Worm (Caenorhabditis elegans): ENCODE results near the gene lact-6.

Gene lact-6

ce11 chrIV:17473034-17473433 is 41.8 kb upstream of the lact-6 start, which contains the start of gene gba-3:
Gene gba-3 (plus strand): TSS chrIV:17473334.
- TF ChIP-seq hlh-30 (tag; optimal IDR thresholded peaks at IDR 0.05; ENCODE audit: insufficient read depth) = no peak
- no peak for TF ChIP-seq ceh-30 (tag; optimal IDR thresholded peaks at IDR 0.05)
- TF ChIP-seq pat-9 (tag; optimal IDR thresholded peaks at IDR 0.05) = no peak
- no peak for TF ChIP-seq hlh-8 (tag; optimal IDR thresholded peaks at IDR 0.05)
- no peak for TF ChIP-seq ceh-34 (tag; optimal IDR thresholded peaks at IDR 0.05)
- TF ChIP-seq ahr-1 (tag; optimal IDR thresholded peaks at IDR 0.05) = no peak
- no peak for TF ChIP-seq zip-5 (tag; optimal IDR thresholded peaks at IDR 0.05)
- no peak for TF ChIP-seq pag-3 (tag; optimal IDR thresholded peaks at IDR 0.05; ENCODE audit: borderline replicate concordance)
- no peak for TF ChIP-seq odd-2 (tag; optimal IDR thresholded peaks at IDR 0.05)
- TF ChIP-seq pros-1 (tag; optimal IDR thresholded peaks at IDR 0.05) = no peak
- no peak for TF ChIP-seq dmd-4 (tag; optimal IDR thresholded peaks at IDR 0.05; ENCODE audit: borderline replicate concordance)
- TF ChIP-seq K02D7.2 (tag; optimal IDR thresholded peaks at IDR 0.05) = no peak
- TF ChIP-seq sox-4 (tag; optimal IDR thresholded peaks at IDR 0.05) = no peak

- TF ChIP-seq ceh-22 (tag; optimal IDR thresholded peaks at IDR 0.05) (no peak), syd-9 (tag; optimal IDR thresholded peaks at IDR 0.05) (no peak), Y22D7AL.16 (tag; optimal IDR thresholded peaks at IDR 0.05) (no peak), mec-3 (tag; optimal IDR thresholded peaks at IDR 0.05; ENCODE audit: borderline replicate concordance) (no peak), T23F11.4 (GFP tag; optimal IDR thresholded peaks at IDR 0.05) (no peak), ceh-2 (tag; optimal IDR thresholded peaks at IDR 0.05) (no peak), fkh-10 (GFP tag; optimal IDR thresholded peaks at IDR 0.05) (no peak), hlh-6 (tag; optimal IDR thresholded peaks at IDR 0.05) (no peak), sox-2 (GFP tag; IDR thresholded peaks at IDR 0.05) (no peak), fax-1 (tag; optimal IDR thresholded peaks at IDR 0.05) (no peak), npax-4 (tag; optimal IDR thresholded peaks at IDR 0.05) (no peak), nhr-232 (tag; optimal IDR thresholded peaks at IDR 0.05) (no peak), sox-4 (tag; optimal IDR thresholded peaks at IDR 0.05) (no peak), ceh-19 (GFP tag; optimal IDR thresholded peaks at IDR 0.05) (no peak), K02D7.2 (tag; optimal IDR thresholded peaks at IDR 0.05) (no peak), rnt-1 (tag; optimal IDR thresholded peaks at IDR 0.05) (no peak)
These were observed 40.8 kb upstream of the lact-6 start, which contains the start of gene epic-1 for ce11 chrIV:17471870-17472459. Gene epic-1 (minus strand): TSS chrIV:17471920.

- no peak for TF ChIP-seq unc-42 (tag; optimal IDR thresholded peaks at IDR 0.05)
- no peak for TF ChIP-seq syd-9 (tag; optimal IDR thresholded peaks at IDR 0.05)
- no peak for TF ChIP-seq ceh-45 (GFP tag; IDR thresholded peaks at IDR 0.05)
- TF ChIP-seq pros-1 (tag; optimal IDR thresholded peaks at IDR 0.05) = no peak
- TF ChIP-seq Y22D7AL.16 (tag; optimal IDR thresholded peaks at IDR 0.05) = no peak
- TF ChIP-seq ets-4 (tag; optimal IDR thresholded peaks at IDR 0.05) = no peak
- TF ChIP-seq ceh-24 (tag; optimal IDR thresholded peaks at IDR 0.05) = no peak
- TF ChIP-seq F13H6.1 (tag; optimal IDR thresholded peaks at IDR 0.05) = no peak
- TF ChIP-seq ceh-31 (tag; optimal IDR thresholded peaks at IDR 0.05) = no peak
- no peak for TF ChIP-seq unc-86 (tag; optimal IDR thresholded peaks at IDR 0.05)
- TF ChIP-seq dmd-4 (tag; optimal IDR thresholded peaks at IDR 0.05; ENCODE audit: borderline replicate concordance) = no peak
- TF ChIP-seq ceh-19 (GFP tag; optimal IDR thresholded peaks at IDR 0.05) = no peak
- no peak for TF ChIP-seq K09A11.1 (tag; optimal IDR thresholded peaks at IDR 0.05; ENCODE audit: insufficient read depth)
These were observed 39.0 kb upstream of the lact-6 start, which contains the start of gene F11E6.4 for ce11 chrIV:17470096-17470602. Gene F11E6.4 (minus strand): TSS chrIV:17470354.

ce11 chrIV:17467825-17468224 is 36.6 kb upstream of the lact-6 start:
- TF ChIP-seq ceh-34 (tag; optimal IDR thresholded peaks at IDR 0.05) = no peak
- TF ChIP-seq unc-42 (tag; optimal IDR thresholded peaks at IDR 0.05) = peak; percentile 7
- TF ChIP-seq fax-1 (tag; optimal IDR thresholded peaks at IDR 0.05) = no peak
- TF ChIP-seq rnt-1 (tag; optimal IDR thresholded peaks at IDR 0.05) = no peak

All from whole organism, late embryonic.